Fruit fly (Drosophila melanogaster): ENCODE measurements around the gene CG14316.
A peak's percentile ranks its signal among the peaks of the same experiment; 100 is the strongest.

Gene CG14316

DNA sequence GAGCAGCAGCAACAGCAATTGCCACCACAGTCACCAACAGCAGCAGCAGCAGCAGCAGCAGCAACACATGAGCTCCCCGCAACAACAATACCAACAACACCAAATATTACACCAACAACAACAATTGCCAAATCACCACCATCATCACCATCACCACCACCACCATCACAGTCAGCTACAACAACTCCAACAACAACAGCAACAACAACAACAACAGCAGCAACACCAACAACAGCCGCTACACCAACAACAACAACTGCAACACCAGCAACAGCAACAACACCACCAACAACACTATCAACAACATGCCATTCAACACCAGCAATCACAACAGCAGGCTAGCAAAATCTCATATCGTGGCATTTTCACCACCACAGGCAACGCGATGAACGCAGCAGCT, 21.2 kb upstream of the CG14316 start (continued):
- TF ChIP-seq slp2 (GFP tag; optimal IDR thresholded peaks at IDR 0.05) = no peak
- no peak for TF ChIP-seq slou (GFP tag; optimal IDR thresholded peaks at IDR 0.05)
- no peak for TF ChIP-seq Hsf (GFP tag; optimal IDR thresholded peaks at IDR 0.05)

DNA sequence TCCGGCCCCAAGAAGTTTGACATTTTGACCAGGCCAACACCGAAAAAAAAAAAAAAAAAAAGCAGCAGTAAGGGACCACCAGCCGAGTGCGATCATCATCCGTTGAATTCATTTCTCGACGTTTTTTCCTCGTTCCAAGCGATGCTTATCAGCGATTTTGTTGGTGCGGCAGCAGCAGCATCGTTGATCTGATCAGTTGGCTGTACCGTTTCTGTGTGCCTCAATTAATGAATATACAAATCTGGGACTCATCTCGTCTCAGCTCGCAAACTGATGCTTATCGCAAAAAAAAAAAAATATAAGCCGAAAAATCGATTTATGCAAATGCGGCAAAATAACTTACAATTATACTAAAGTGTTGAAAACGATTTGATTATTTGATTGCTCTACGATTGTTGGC, 7.1 kb upstream of the CG14316 start:
- no peak for TF ChIP-seq CG17829 (tag; optimal IDR thresholded peaks at IDR 0.05)
- no peak for TF ChIP-seq Hr3 (GFP tag; optimal IDR thresholded peaks at IDR 0.05)
- TF ChIP-seq sens (GFP tag) = peak; percentile 7
- TF ChIP-seq ab (GFP tag; optimal IDR thresholded peaks at IDR 0.05) = no peak
- no peak for TF ChIP-seq nerfin-2 (GFP tag; IDR thresholded peaks at IDR 0.05; ENCODE audit: partially characterized antibody)
- peak; percentile 48 for TF ChIP-seq Ets65A (GFP tag)
- TF ChIP-seq zfh1 (GFP tag; IDR thresholded peaks at IDR 0.05) = no peak
- no peak for TF ChIP-seq ems (GFP tag; optimal IDR thresholded peaks at IDR 0.05)
- no peak for TF ChIP-seq CG8281 (tag; optimal IDR thresholded peaks at IDR 0.05)
- peak; percentile 15 for TF ChIP-seq sqz (GFP tag; optimal IDR thresholded peaks at IDR 0.05)
- TF ChIP-seq Hr51 (GFP tag; optimal IDR thresholded peaks at IDR 0.05) = no peak
- TF ChIP-seq Awh (GFP tag; IDR thresholded peaks at IDR 0.05) = peak; percentile 68
- no peak for TF ChIP-seq emc (GFP tag; optimal IDR thresholded peaks at IDR 0.05)
- no peak for TF ChIP-seq Gsc (GFP tag; IDR thresholded peaks at IDR 0.05)
- TF ChIP-seq HLH54F (GFP tag; optimal IDR thresholded peaks at IDR 0.05) = no peak
- TF ChIP-seq CG13287 (GFP tag; IDR thresholded peaks at IDR 0.05; ENCODE audit: partially characterized antibody) = no peak
- no peak for TF ChIP-seq org-1 (GFP tag; optimal IDR thresholded peaks at IDR 0.05)
- TF ChIP-seq nmo (GFP tag; optimal IDR thresholded peaks at IDR 0.05) = no peak
- peak; percentile 95 for TF ChIP-seq grn (GFP tag; optimal IDR thresholded peaks at IDR 0.05)

DNA sequence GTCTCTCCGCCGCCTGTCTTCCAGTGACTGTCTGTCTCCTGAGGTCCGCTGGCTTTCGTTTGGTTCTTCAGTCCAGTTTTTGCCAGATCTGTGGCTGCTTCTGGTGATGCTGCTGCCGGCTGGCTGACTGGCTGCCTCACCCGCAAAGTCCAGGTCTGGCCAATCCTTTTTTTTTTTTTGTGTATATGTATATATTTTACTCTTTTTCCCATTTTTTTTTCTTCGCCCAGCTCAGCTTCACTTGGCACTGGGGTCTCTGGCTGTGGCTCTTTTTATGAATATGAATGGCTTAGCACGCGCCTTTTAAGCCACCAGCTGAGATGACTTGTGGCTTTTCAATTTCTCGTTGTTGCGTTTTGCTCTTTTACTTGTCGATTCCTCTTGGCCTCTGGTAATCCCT, 5.3 kb upstream of the CG14316 start:
- TF ChIP-seq CG17568 (GFP tag; optimal IDR thresholded peaks at IDR 0.05) (no peak), trem (tag; optimal IDR thresholded peaks at IDR 0.05) (no peak), CG17612 (GFP tag; IDR thresholded peaks at IDR 0.05) (no peak), CG5245 (GFP tag; optimal IDR thresholded peaks at IDR 0.05) (no peak), Ets65A (GFP tag) (peak; percentile 54), eyg (GFP tag; optimal IDR thresholded peaks at IDR 0.05) (no peak), disco-r (GFP tag; optimal IDR thresholded peaks at IDR 0.05) (no peak), nom (GFP tag; optimal IDR thresholded peaks at IDR 0.05) (peak; percentile 88), bsh (GFP tag; optimal IDR thresholded peaks at IDR 0.05) (peak in 1 of 2 experiments; percentile 49), CG2120 (GFP tag; optimal IDR thresholded peaks at IDR 0.05) (no peak), crp (GFP tag; optimal IDR thresholded peaks at IDR 0.05) (no peak), Med (GFP tag) (no peak)

DNA sequence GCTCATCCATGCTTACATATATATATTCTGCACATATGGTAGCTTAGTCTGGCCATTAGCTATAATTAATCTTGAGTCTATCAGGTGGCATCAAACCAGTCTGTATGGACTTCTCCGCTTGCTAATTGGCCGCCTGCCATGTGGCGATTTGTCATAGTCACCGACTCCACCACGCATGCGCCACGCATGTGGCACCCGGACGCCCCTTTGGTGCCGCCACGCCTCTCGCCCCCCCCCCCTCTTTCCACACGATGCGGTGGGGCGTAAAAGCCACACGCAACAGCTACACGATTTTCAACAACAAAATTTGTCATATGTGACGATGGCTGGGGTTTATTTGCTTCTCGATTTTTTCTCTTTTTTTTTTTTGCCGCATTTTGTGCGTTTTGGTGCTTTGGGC, 1.8 kb downstream of the CG14316 start:
- 0 out of 2 replicates have a peak, but pooled peaks have one; percentile 5 for TF ChIP-seq Drgx (GFP tag; IDR thresholded peaks at IDR 0.05)
- TF ChIP-seq CG32772 (GFP tag; IDR thresholded peaks at IDR 0.05) = 0 out of 2 replicates have a peak, but pooled peaks have one; percentile 27
- TF ChIP-seq sqz (GFP tag; optimal IDR thresholded peaks at IDR 0.05) = no peak
- no peak for TF ChIP-seq Myb (GFP tag; optimal IDR thresholded peaks at IDR 0.05)
- no peak for TF ChIP-seq Lhr (GFP tag; optimal IDR thresholded peaks at IDR 0.05)
- 0 out of 2 replicates have a peak, but pooled peaks have one; percentile 25 for TF ChIP-seq ato (GFP tag; IDR thresholded peaks at IDR 0.05; ENCODE audit: partially characterized antibody)
- no peak for TF ChIP-seq CG17328 (GFP tag; IDR thresholded peaks at IDR 0.05)
- peak; percentile 61 for TF ChIP-seq ewg (GFP tag; optimal IDR thresholded peaks at IDR 0.05)
- TF ChIP-seq kay (GFP tag; optimal IDR thresholded peaks at IDR 0.05) = no peak
- no peak for TF ChIP-seq Blimp-1 (GFP tag; optimal IDR thresholded peaks at IDR 0.05)
- 0 out of 3 replicates have a peak, but pooled peaks have one; percentile 12 for TF ChIP-seq ci (GFP tag; IDR thresholded peaks at IDR 0.05)
- TF ChIP-seq gfzf (GFP tag; optimal IDR thresholded peaks at IDR 0.05) = no peak
- TF ChIP-seq CG4328 (GFP tag; optimal IDR thresholded peaks at IDR 0.05) = no peak
- TF ChIP-seq MESR4 (GFP tag; optimal IDR thresholded peaks at IDR 0.05) = no peak
- no peak for TF ChIP-seq scrt (GFP tag; optimal IDR thresholded peaks at IDR 0.05)
- no peak for TF ChIP-seq CG14860 (GFP tag; IDR thresholded peaks at IDR 0.05; ENCODE audit: partially characterized antibody)

Measured in whole organism, embryonic.